Worm (Caenorhabditis elegans) whole organism, L4 larva: ENCODE data around the gene C38C3.3.

Experiments
- Y48G9A.11 ChIP-seq: fragments of 200-800 bp; sonication (Bioruptor generic); IDR thresholded peaks from 2 replicates; pipeline ENCODE4 v1.3.6; 2022; ENCODE audit warnings: missing genetic modification reagents, missing genetic modification characterization, missing compliant biosample characterization
- ZK337.2 ChIP-seq: fragments of 200-800 bp; sonication (Bioruptor generic); IDR thresholded peaks from 2 replicates; pipeline ENCODE4 v1.3.6; 2022; ENCODE audit warnings: missing genetic modification reagents, missing genetic modification characterization, missing compliant biosample characterization
- ceh-20 ChIP-seq: fragments of 200-800 bp; sonication (Bioruptor generic); IDR thresholded peaks from 2 replicates; pipeline ENCODE4 v1.3.6; 2022; ENCODE audit warnings: missing genetic modification reagents, missing genetic modification characterization, missing compliant biosample characterization
- ceh-62 ChIP-seq: sonication (generic microtip); optimal IDR thresholded peaks from 2 replicates; lab custom pipeline; 2017; ENCODE audit warnings: missing biosample characterization, missing genetic modification characterization
- daf-16 ChIP-seq, 3 experiments: sonication (generic microtip); optimal IDR thresholded peaks; 2 replicates each; lab custom pipeline; 2016 to 2017; ENCODE audit warnings: missing genetic modification characterization in 3 of 3, missing genetic modification reagents in 3 of 3, mild to moderate bottlenecking in 2 of 3, missing compliant biosample characterization in 2 of 3, missing biosample characterization in 1 of 3, moderate library complexity in 1 of 3
- daf-19 ChIP-seq: fragments of 200-800 bp; sonication (Bioruptor generic); conservative IDR thresholded peaks from 2 replicates; pipeline ENCODE4 v1.3.6; 2022; ENCODE audit warnings: missing genetic modification characterization, missing compliant biosample characterization
- dmd-6 ChIP-seq: fragments of 200-800 bp; sonication (Bioruptor generic); IDR thresholded peaks from 2 replicates; pipeline ENCODE4 v1.3.6; 2022; ENCODE audit warnings: missing genetic modification reagents, missing genetic modification characterization, missing compliant biosample characterization
- dpl-1 ChIP-seq: fragments of 150-350 bp; optimal IDR thresholded peaks from 2 replicates; lab custom pipeline; 2014; ENCODE audit warnings: missing biosample characterization, missing genetic modification reagents, missing genetic modification characterization
- egl-27 ChIP-seq: sonication (generic microtip); optimal IDR thresholded peaks from 3 replicates; lab custom pipeline; 2017; ENCODE audit warnings: missing biosample characterization, missing genetic modification reagents, missing genetic modification characterization
- egl-43 ChIP-seq: fragments of 200-800 bp; sonication (Bioruptor generic); IDR thresholded peaks from 2 replicates; pipeline ENCODE4 v1.3.6; 2022; ENCODE audit warnings: missing genetic modification reagents, missing genetic modification characterization, missing compliant biosample characterization
- hlh-30 ChIP-seq: sonication (generic microtip); optimal IDR thresholded peaks from 2 replicates; lab custom pipeline; 2017; ENCODE audit warnings: antibody characterized with exemption, mild to moderate bottlenecking, missing genetic modification characterization, missing compliant biosample characterization; ENCODE audit not compliant: insufficient read depth
- lim-7 ChIP-seq: fragments of 200-800 bp; sonication (Bioruptor generic); IDR thresholded peaks from 2 replicates; pipeline ENCODE4 v1.3.6; 2022; ENCODE audit warnings: missing genetic modification characterization, missing compliant biosample characterization
- madf-5 ChIP-seq, 2 experiments: fragments of 200-800 bp; sonication (Bioruptor generic); IDR thresholded peaks; 2 replicates each; pipeline ENCODE4 v1.3.6; 2022; ENCODE audit warnings: missing compliant biosample characterization in 2 of 2, missing genetic modification characterization in 2 of 2
- madf-9 ChIP-seq: fragments of 200-800 bp; sonication (Bioruptor generic); conservative IDR thresholded peaks from 2 replicates; pipeline ENCODE4 v1.3.6; 2022; ENCODE audit warnings: missing genetic modification reagents, missing genetic modification characterization, missing compliant biosample characterization
- nhr-111 ChIP-seq: fragments of 200-800 bp; sonication (Bioruptor generic); optimal IDR thresholded peaks from 2 replicates; lab custom pipeline; 2018; ENCODE audit warnings: mild to moderate bottlenecking, missing genetic modification characterization, missing compliant biosample characterization
- nhr-25 ChIP-seq: sonication (generic microtip); optimal IDR thresholded peaks from 2 replicates; lab custom pipeline; 2017; ENCODE audit warnings: missing genetic modification characterization, mild to moderate bottlenecking, missing compliant biosample characterization, antibody characterized with exemption, moderate library complexity, borderline replicate concordance; ENCODE audit not compliant: insufficient read depth
- nhr-28 ChIP-seq: fragments of 150-350 bp; optimal IDR thresholded peaks from 2 replicates; lab custom pipeline; 2014; ENCODE audit warnings: missing biosample characterization, missing genetic modification characterization
- nhr-77 ChIP-seq: fragments of 150-350 bp; optimal IDR thresholded peaks from 2 replicates; lab custom pipeline; 2014; ENCODE audit warnings: missing biosample characterization, missing genetic modification characterization
- php-3 ChIP-seq: fragments of 200-800 bp; sonication (Bioruptor generic); IDR thresholded peaks from 2 replicates; pipeline ENCODE4 v1.3.6; 2022; ENCODE audit warnings: missing genetic modification reagents, missing genetic modification characterization, missing compliant biosample characterization
- pqm-1 ChIP-seq: sonication (generic microtip); optimal IDR thresholded peaks from 2 replicates; lab custom pipeline; 2017; ENCODE audit warnings: missing biosample characterization, missing genetic modification characterization
- skn-1 ChIP-seq: fragments of 150-350 bp; optimal IDR thresholded peaks from 2 replicates; lab custom pipeline; 2014; ENCODE audit warnings: missing biosample characterization, missing genetic modification characterization
- snpc-1.2 ChIP-seq: fragments of 200-800 bp; sonication (Bioruptor generic); IDR thresholded peaks from 2 replicates; pipeline ENCODE4 v1.3.6; 2022; ENCODE audit warnings: missing genetic modification reagents, missing genetic modification characterization, missing compliant biosample characterization
- snpc-4 ChIP-seq: fragments of 150-350 bp; optimal IDR thresholded peaks from 2 replicates; lab custom pipeline; 2014; ENCODE audit warnings: missing biosample characterization, missing genetic modification characterization
- spr-1 ChIP-seq: sonication (generic microtip); optimal IDR thresholded peaks from 2 replicates; lab custom pipeline; 2016; ENCODE audit warnings: mild to moderate bottlenecking, missing genetic modification characterization, missing compliant biosample characterization
- tra-1 ChIP-seq: fragments of 200-800 bp; sonication (Bioruptor generic); IDR thresholded peaks from 2 replicates; pipeline ENCODE4 v1.3.6; 2022; ENCODE audit warnings: missing genetic modification reagents, missing genetic modification characterization, missing compliant biosample characterization
- vab-7 ChIP-seq: fragments of 200-800 bp; sonication (Bioruptor generic); IDR thresholded peaks from 2 replicates; pipeline ENCODE4 v1.3.6; 2022; ENCODE audit warnings: missing genetic modification reagents, missing genetic modification characterization, missing compliant biosample characterization
- zag-1 ChIP-seq: fragments of 150-350 bp; optimal IDR thresholded peaks from 2 replicates; lab custom pipeline; 2014; ENCODE audit warnings: missing biosample characterization, missing genetic modification characterization
- zfp-2 ChIP-seq: sonication (generic microtip); optimal IDR thresholded peaks from 2 replicates; lab custom pipeline; 2016; ENCODE audit warnings: mild to moderate bottlenecking, missing genetic modification characterization, missing compliant biosample characterization
- zfp-3 ChIP-seq: fragments of 200-800 bp; sonication (Bioruptor generic); conservative IDR thresholded peaks from 2 replicates; pipeline ENCODE4 v1.3.6; 2022; ENCODE audit warnings: missing genetic modification reagents, missing genetic modification characterization, missing compliant biosample characterization
- zip-2 ChIP-seq: fragments of 150-350 bp; optimal IDR thresholded peaks from 2 replicates; lab custom pipeline; 2014; ENCODE audit warnings: missing biosample characterization, missing genetic modification characterization
- ztf-7 ChIP-seq: fragments of 150-350 bp; optimal IDR thresholded peaks from 2 replicates; lab custom pipeline; 2014; ENCODE audit warnings: missing biosample characterization, missing genetic modification characterization

C38C3.3 gene

ce11 chrV:1545694-1546093 is 50.3 kb downstream of the C38C3.3 start, which contains the start of gene oac-32:
Gene oac-32 (minus strand): TSS chrV:1545783.
- TF ChIP-seq ztf-7 (tag; lab: Kevin White, UChicago), result no peak
- no peak for TF ChIP-seq ZK337.2 (GFP tag; lab: Robert Waterston, UW)
- TF ChIP-seq dpl-1 (GFP tag; lab: Kevin White, UChicago), result no peak
- TF ChIP-seq egl-27 (tag; lab: Kevin White, UChicago), result no peak
- peak; percentile 33 for TF ChIP-seq pqm-1 (tag; lab: Kevin White, UChicago)
- no peak for TF ChIP-seq madf-5 (GFP tag; IDR thresholded peaks at IDR 0.05; lab: Robert Waterston, UW)
- TF ChIP-seq ceh-62 (tag; lab: Kevin White, UChicago), result no peak
- no peak for TF ChIP-seq tra-1 (GFP tag; lab: Robert Waterston, UW)
- TF ChIP-seq zfp-2 (tag; lab: Kevin White, UChicago), result no peak
- TF ChIP-seq vab-7 (GFP tag; lab: Robert Waterston, UW), result no peak
- TF ChIP-seq php-3 (GFP tag; lab: Robert Waterston, UW), result peak; percentile 64; the same call in 1 of the 2 replicates
- no peak for TF ChIP-seq madf-9 (GFP tag; lab: Robert Waterston, UW)
- no peak; the same call in 1 of the 2 replicates for TF ChIP-seq dmd-6 (GFP tag; lab: Robert Waterston, UW)
- no peak for TF ChIP-seq skn-1 (tag; lab: Kevin White, UChicago)
- TF ChIP-seq nhr-28 (tag; lab: Kevin White, UChicago), result peak; percentile 24
- TF ChIP-seq ceh-20 (GFP tag; lab: Robert Waterston, UW), result no peak
- no peak for TF ChIP-seq snpc-1.2
- TF ChIP-seq nhr-25, result no peak
- no peak for TF ChIP-seq zfp-3
- no peak for TF ChIP-seq lim-7 (GFP tag; lab: Robert Waterston, UW)
- TF ChIP-seq egl-43 (GFP tag; lab: Robert Waterston, UW), result no peak
- no peak for TF ChIP-seq nhr-77 (tag; lab: Kevin White, UChicago)
- TF ChIP-seq zag-1 (tag; lab: Kevin White, UChicago), result no peak
- no peak for TF ChIP-seq Y48G9A.11 (GFP tag; lab: Robert Waterston, UW)
- no peak for TF ChIP-seq daf-16 (GFP tag; optimal IDR thresholded peaks at IDR 0.05; lab: Kevin White, UChicago)
- TF ChIP-seq daf-16 (tag; optimal IDR thresholded peaks at IDR 0.05; lab: Kevin White, UChicago), result peak; percentile 27
- TF ChIP-seq zip-2 (tag; lab: Kevin White, UChicago), result no peak
- TF ChIP-seq nhr-111 (GFP tag; lab: Kevin White, UChicago), result no peak
- TF ChIP-seq spr-1 (tag; lab: Kevin White, UChicago), result no peak
- no peak for TF ChIP-seq hlh-30 (tag; lab: Kevin White, UChicago)
- TF ChIP-seq snpc-4, result no peak
- no peak for TF ChIP-seq daf-19 (GFP tag; lab: Robert Waterston, UW)
